Worm (Caenorhabditis elegans) whole organism, L4/young adult: ENCODE data around the gene msp-38.

Experiments
- W03F9.2 ChIP-seq: fragments of 150-350 bp; optimal IDR thresholded peaks from 2 replicates; lab custom pipeline; 2014; ENCODE audit warnings: missing biosample characterization, missing genetic modification characterization
- him-1 ChIP-seq: sonication (generic microtip); optimal IDR thresholded peaks from 2 replicates; lab custom pipeline; 2016; ENCODE audit warnings: missing genotype, missing genetic modification reagents, missing genetic modification characterization, missing compliant biosample characterization

DNA sequence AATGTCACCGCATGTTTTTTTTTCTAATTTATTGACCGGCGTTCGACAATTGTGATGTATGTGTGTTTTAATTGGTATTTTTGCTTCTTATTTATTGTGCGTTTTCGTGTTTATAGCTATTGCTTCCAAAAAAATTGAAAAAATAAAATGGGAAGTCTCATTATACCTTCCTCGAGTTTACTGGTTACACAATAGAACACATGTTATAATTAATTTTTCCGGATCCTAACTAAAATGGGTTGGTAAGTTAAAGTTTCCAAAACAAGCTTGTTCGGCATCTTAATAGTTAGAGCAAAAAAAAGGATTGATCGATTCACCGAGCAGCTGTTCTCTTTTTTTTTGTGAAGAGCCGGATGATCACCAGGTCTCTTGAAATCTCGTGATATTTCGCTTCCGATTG lies 11.9 kb upstream of the msp-38 start, which contains the start of gene ttr-54:
- no peak for TF ChIP-seq W03F9.2 (tag; lab: Kevin White, UChicago)
- no peak for TF ChIP-seq him-1
